Worm (Caenorhabditis elegans): ENCODE measurements around the gene gpd-1.

ce11 chrII:10443898-10444297, 50.0 kb downstream of the gpd-1 start:
- TF ChIP-seq unc-62 (GFP tag; optimal IDR thresholded peaks at IDR 0.05) (no peak), Y95B8A.8 (GFP tag; IDR thresholded peaks at IDR 0.05) (no peak), hmg-20 (GFP tag; IDR thresholded peaks at IDR 0.05) (no peak), ama-1 (optimal IDR thresholded peaks at IDR 0.05) (no peak), ama-1 (GFP tag; optimal IDR thresholded peaks at IDR 0.05) (no peak), pha-4 (tag; optimal IDR thresholded peaks at IDR 0.05) (no peak), dpl-1 (GFP tag; optimal IDR thresholded peaks at IDR 0.05) (no peak), lin-40 (tag; optimal IDR thresholded peaks at IDR 0.05) (no peak), F23B12.7 (tag; optimal IDR thresholded peaks at IDR 0.05; ENCODE audit: insufficient read depth) (no peak), ztf-18 (tag; optimal IDR thresholded peaks at IDR 0.05) (no peak), ets-4 (GFP tag; optimal IDR thresholded peaks at IDR 0.05) (no peak)
